Worm (Caenorhabditis elegans) whole organism, early embryonic: ENCODE data around the gene ZK1320.7.
A peak's percentile ranks its signal among the peaks of the same experiment; 100 is the strongest.

ENCODE experiments used
- B0310.2 ChIP-seq: sonication (generic microtip); optimal IDR thresholded peaks from 2 replicates; lab custom pipeline; 2016; ENCODE audit warnings: mild to moderate bottlenecking, missing genetic modification characterization, missing compliant biosample characterization
- F13C5.2 ChIP-seq: sonication (generic microtip); optimal IDR thresholded peaks from 2 replicates; lab custom pipeline; 2017; ENCODE audit warnings: mild to moderate bottlenecking, missing genetic modification characterization, inconsistent platforms, missing compliant biosample characterization
- aly-1 ChIP-seq: sonication (generic microtip); optimal IDR thresholded peaks from 2 replicates; lab custom pipeline; 2016; ENCODE audit warnings: missing genetic modification characterization, missing compliant biosample characterization
- ama-1 ChIP-seq: fragments of 150-350 bp; optimal IDR thresholded peaks from 2 replicates; lab custom pipeline; 2014
- ceh-13 ChIP-seq: fragments of 200-800 bp; sonication (Bioruptor generic); optimal IDR thresholded peaks from 2 replicates; lab custom pipeline; 2018; ENCODE audit warnings: mild to moderate bottlenecking, missing genetic modification characterization, missing compliant biosample characterization
- ceh-36 ChIP-seq: sonication (generic microtip); optimal IDR thresholded peaks from 2 replicates; lab custom pipeline; 2016; ENCODE audit warnings: missing genetic modification characterization, inconsistent platforms, missing compliant biosample characterization
- ets-7 ChIP-seq: sonication (generic microtip); optimal IDR thresholded peaks from 2 replicates; lab custom pipeline; 2016; ENCODE audit warnings: missing genotype, missing genetic modification characterization, missing compliant biosample characterization
- flt-1 ChIP-seq: fragments of 200-800 bp; sonication (Bioruptor generic); IDR thresholded peaks from 2 replicates; pipeline ENCODE4 v1.3.6; 2022; ENCODE audit warnings: missing genetic modification characterization, missing compliant biosample characterization
- hmbx-1 ChIP-seq: sonication (generic microtip); optimal IDR thresholded peaks from 2 replicates; lab custom pipeline; 2016; ENCODE audit warnings: mild to moderate bottlenecking, missing genetic modification characterization, missing compliant biosample characterization
- hmg-4 ChIP-seq: fragments of 200-800 bp; sonication (Bioruptor generic); optimal IDR thresholded peaks from 2 replicates; lab custom pipeline; 2018; ENCODE audit warnings: mild to moderate bottlenecking, missing genetic modification characterization, missing compliant biosample characterization
- hnd-1 ChIP-seq: sonication (generic microtip); optimal IDR thresholded peaks from 2 replicates; lab custom pipeline; 2016; ENCODE audit warnings: missing genetic modification characterization, missing compliant biosample characterization
- pes-1 ChIP-seq: fragments of 200-800 bp; sonication (Bioruptor generic); IDR thresholded peaks from 2 replicates; pipeline ENCODE4 v1.3.6; 2022; ENCODE audit warnings: missing genetic modification reagents, missing genetic modification characterization, missing compliant biosample characterization
- scrt-1 ChIP-seq: fragments of 200-800 bp; sonication (Bioruptor generic); IDR thresholded peaks from 2 replicates; pipeline ENCODE4 v1.3.6; 2022; ENCODE audit warnings: missing genetic modification characterization, missing compliant biosample characterization
- sea-1 ChIP-seq: fragments of 200-800 bp; sonication (Bioruptor generic); conservative IDR thresholded peaks from 2 replicates; pipeline ENCODE4 v1.3.6; 2022; ENCODE audit warnings: missing genetic modification characterization, missing compliant biosample characterization
- tbx-11 ChIP-seq: fragments of 200-800 bp; sonication (Bioruptor generic); IDR thresholded peaks from 2 replicates; pipeline ENCODE4 v1.3.6; 2022; ENCODE audit warnings: missing genetic modification characterization, missing compliant biosample characterization
- tbx-37 ChIP-seq: fragments of 200-800 bp; sonication (Bioruptor generic); conservative IDR thresholded peaks from 2 replicates; pipeline ENCODE4 v1.3.6; 2022; ENCODE audit warnings: missing genetic modification reagents, missing genetic modification characterization, missing compliant biosample characterization
- tra-4 ChIP-seq: sonication (generic microtip); optimal IDR thresholded peaks from 2 replicates; lab custom pipeline; 2017; ENCODE audit warnings: missing genetic modification characterization, missing compliant biosample characterization

The ZK1320.7 gene

ce11 chrII:9662797-9663196, 8.6 kb upstream of the ZK1320.7 start, which contains the start of gene cyp-13A10:
Gene cyp-13A10 (minus strand): TSS chrII:9662884.
- TF ChIP-seq hmbx-1 (tag; lab: Kevin White, UChicago): no peak

ce11 chrII:9665577-9665976, 5.8 kb upstream of the ZK1320.7 start, which contains the start of gene ZK1320.5:
Gene ZK1320.5 (minus strand): TSS chrII:9665677.
- no peak for TF ChIP-seq tbx-11 (GFP tag; lab: Robert Waterston, UW)
- TF ChIP-seq sea-1 (GFP tag; lab: Robert Waterston, UW): no peak
- TF ChIP-seq scrt-1 (GFP tag; lab: Robert Waterston, UW): no peak
- TF ChIP-seq B0310.2 (tag; lab: Kevin White, UChicago): no peak

- no peak for TF ChIP-seq pes-1
These were observed 4.0 kb upstream of the ZK1320.7 start, which contains the start of gene ZK1320.11 for ce11 chrII:9667382-9667781. Gene ZK1320.11 (plus strand): TSS chrII:9667624.

- TF ChIP-seq ets-7 (tag; lab: Kevin White, UChicago) (no peak), F13C5.2 (tag; lab: Kevin White, UChicago) (peak; percentile 7)
These were observed 2.4 kb upstream of the ZK1320.7 start, which contains the start of gene taf-8 for ce11 chrII:9668959-9669358. Gene taf-8 (plus strand): TSS chrII:9669318.

- TF ChIP-seq tra-4 (tag; lab: Kevin White, UChicago) (no peak), tbx-37 (GFP tag; lab: Robert Waterston, UW) (no peak), F13C5.2 (tag; lab: Kevin White, UChicago) (no peak), ceh-36 (tag; lab: Kevin White, UChicago) (no peak), pes-1 (no peak), ceh-13 (GFP tag; lab: Kevin White, UChicago) (no peak), tbx-11 (GFP tag; lab: Robert Waterston, UW) (no peak), ama-1 (lab: Kevin White, UChicago) (no peak), hmbx-1 (tag; lab: Kevin White, UChicago) (no peak), B0310.2 (tag; lab: Kevin White, UChicago) (no peak), hnd-1 (tag; lab: Kevin White, UChicago) (no peak), sea-1 (GFP tag; lab: Robert Waterston, UW) (no peak), ets-7 (tag; lab: Kevin White, UChicago) (no peak)
These were observed 3.3 kb downstream of the ZK1320.7 start, which contains the start of gene arc-1 for ce11 chrII:9674678-9675077. Gene arc-1 (plus strand): TSS chrII:9674978.

- TF ChIP-seq scrt-1 (GFP tag; lab: Robert Waterston, UW): no peak
- no peak for TF ChIP-seq hnd-1 (tag; lab: Kevin White, UChicago)
- TF ChIP-seq hmbx-1 (tag; lab: Kevin White, UChicago): no peak
- no peak for TF ChIP-seq ceh-36 (tag; lab: Kevin White, UChicago)
- no peak for TF ChIP-seq B0310.2 (tag; lab: Kevin White, UChicago)
These were observed 6.1 kb downstream of the ZK1320.7 start for ce11 chrII:9677470-9677869.

ce11 chrII:9679842-9680241, 8.4 kb downstream of the ZK1320.7 start:
- no peak for TF ChIP-seq ceh-36 (tag; lab: Kevin White, UChicago)

- TF ChIP-seq flt-1 (GFP tag; lab: Robert Waterston, UW) (no peak), hmbx-1 (tag; lab: Kevin White, UChicago) (no peak), scrt-1 (GFP tag; lab: Robert Waterston, UW) (no peak), sea-1 (GFP tag; lab: Robert Waterston, UW) (no peak), tbx-37 (GFP tag; lab: Robert Waterston, UW) (no peak), hmg-4 (GFP tag; lab: Kevin White, UChicago) (no peak), B0310.2 (tag; lab: Kevin White, UChicago) (no peak), tra-4 (tag; lab: Kevin White, UChicago) (no peak), hnd-1 (tag; lab: Kevin White, UChicago) (no peak), aly-1 (tag; lab: Kevin White, UChicago) (no peak), ets-7 (tag; lab: Kevin White, UChicago) (no peak), pes-1 (no peak), ceh-36 (tag; lab: Kevin White, UChicago) (no peak), ama-1 (lab: Kevin White, UChicago) (no peak), ceh-13 (GFP tag; lab: Kevin White, UChicago) (no peak), tbx-11 (GFP tag; lab: Robert Waterston, UW) (no peak), F13C5.2 (tag; lab: Kevin White, UChicago) (no peak)
These were observed 9.1 kb downstream of the ZK1320.7 start, which contains the start of gene ZK1320.13 for ce11 chrII:9680493-9680892. Gene ZK1320.13 (plus strand): TSS chrII:9680793.

ce11 chrII:9682044-9682443, 10.6 kb downstream of the ZK1320.7 start:
- no peak for TF ChIP-seq aly-1 (tag; lab: Kevin White, UChicago)
- no peak for TF ChIP-seq ets-7 (tag; lab: Kevin White, UChicago)
- no peak for TF ChIP-seq tbx-11 (GFP tag; lab: Robert Waterston, UW)
- no peak for TF ChIP-seq tra-4 (tag; lab: Kevin White, UChicago)
- TF ChIP-seq scrt-1 (GFP tag; lab: Robert Waterston, UW): no peak
- no peak for TF ChIP-seq tbx-37 (GFP tag; lab: Robert Waterston, UW)
- TF ChIP-seq sea-1 (GFP tag; lab: Robert Waterston, UW): no peak
- no peak for TF ChIP-seq ceh-13 (GFP tag; lab: Kevin White, UChicago)
- no peak for TF ChIP-seq pes-1
- no peak for TF ChIP-seq hmbx-1 (tag; lab: Kevin White, UChicago)
- no peak for TF ChIP-seq hnd-1 (tag; lab: Kevin White, UChicago)
- no peak for TF ChIP-seq B0310.2 (tag; lab: Kevin White, UChicago)
- TF ChIP-seq ceh-36 (tag; lab: Kevin White, UChicago): no peak
- no peak for TF ChIP-seq hmg-4 (GFP tag; lab: Kevin White, UChicago)
- TF ChIP-seq ama-1 (lab: Kevin White, UChicago): no peak
- TF ChIP-seq F13C5.2 (tag; lab: Kevin White, UChicago): no peak
- no peak for TF ChIP-seq flt-1 (GFP tag; lab: Robert Waterston, UW)
